Fruit fly (Drosophila melanogaster): Measurements from ENCODE around the gene CG15533.

CG15533 gene

dm6 chr3R:30413795-30414194, 14.8 kb upstream of the CG15533 start (continued):
- peak; percentile 56 for TF ChIP-seq CG12769 (tag; optimal IDR thresholded peaks at IDR 0.05)
- TF ChIP-seq E2f1 (GFP tag; IDR thresholded peaks at IDR 0.05) = peak; percentile 41
- peak; percentile 27 for TF ChIP-seq cwo (GFP tag; optimal IDR thresholded peaks at IDR 0.05)
- TF ChIP-seq fd3F (GFP tag; optimal IDR thresholded peaks at IDR 0.05) = no peak
- TF ChIP-seq hth (optimal IDR thresholded peaks at IDR 0.05) = no peak
- no peak for TF ChIP-seq CG13123 (GFP tag; optimal IDR thresholded peaks at IDR 0.05)
- TF ChIP-seq Sin3A (optimal IDR thresholded peaks at IDR 0.05) = no peak
- TF ChIP-seq HLH3B (GFP tag; IDR thresholded peaks at IDR 0.05) = peak; percentile 73
- TF ChIP-seq twi (tag; optimal IDR thresholded peaks at IDR 0.05) = no peak
- no peak for TF ChIP-seq CG13624 (GFP tag; optimal IDR thresholded peaks at IDR 0.05)
- TF ChIP-seq CG10654 (GFP tag; optimal IDR thresholded peaks at IDR 0.05) = peak; percentile 41
- TF ChIP-seq Fer2 (tag; optimal IDR thresholded peaks at IDR 0.05) = no peak
- peak; percentile 8 for TF ChIP-seq CG1792 (GFP tag; optimal IDR thresholded peaks at IDR 0.05)
- no peak for TF ChIP-seq CG7745 (tag; optimal IDR thresholded peaks at IDR 0.05)
- TF ChIP-seq mirr (GFP tag; optimal IDR thresholded peaks at IDR 0.05) = no peak
- 0 out of 2 replicates have a peak, but pooled peaks have one; percentile 19 for TF ChIP-seq CG4360 (GFP tag; IDR thresholded peaks at IDR 0.05)
- peak; percentile 9 for TF ChIP-seq Abd-B (GFP tag; optimal IDR thresholded peaks at IDR 0.05)
- no peak for TF ChIP-seq CG5953 (GFP tag; IDR thresholded peaks at IDR 0.05)
- TF ChIP-seq Sox102F (GFP tag; optimal IDR thresholded peaks at IDR 0.05) = peak; percentile 73
- TF ChIP-seq CHES-1-like (GFP tag; optimal IDR thresholded peaks at IDR 0.05) = no peak
- no peak for TF ChIP-seq CG4617 (GFP tag; optimal IDR thresholded peaks at IDR 0.05; ENCODE audit: borderline replicate concordance)
- TF ChIP-seq zen2 (GFP tag; IDR thresholded peaks at IDR 0.05; ENCODE audit: partially characterized antibody) = no peak
- peak; percentile 62; the same call in 1 of the 3 replicates for TF ChIP-seq dysf (GFP tag; IDR thresholded peaks at IDR 0.05)
- TF ChIP-seq Side (GFP tag; optimal IDR thresholded peaks at IDR 0.05) = no peak
- TF ChIP-seq CG33557 (GFP tag; optimal IDR thresholded peaks at IDR 0.05) = no peak
- peak; percentile 59 for TF ChIP-seq tin (GFP tag; optimal IDR thresholded peaks at IDR 0.05)
- TF ChIP-seq CG13287 (GFP tag; IDR thresholded peaks at IDR 0.05; ENCODE audit: partially characterized antibody) = no peak
- 0 out of 2 replicates have a peak, but pooled peaks have one; percentile 18 for TF ChIP-seq E2f2 (GFP tag; IDR thresholded peaks at IDR 0.05)
- no peak for TF ChIP-seq luna (GFP tag; optimal IDR thresholded peaks at IDR 0.05)
- no peak for TF ChIP-seq Mad (GFP tag; optimal IDR thresholded peaks at IDR 0.05)
- TF ChIP-seq CG14860 (GFP tag; IDR thresholded peaks at IDR 0.05; ENCODE audit: partially characterized antibody) = no peak
- no peak for TF ChIP-seq CG31365 (tag; optimal IDR thresholded peaks at IDR 0.05)
- TF ChIP-seq Pdp1 (GFP tag; optimal IDR thresholded peaks at IDR 0.05) = peak in 1 of 2 experiments; percentile 61
- TF ChIP-seq D19B (GFP tag; optimal IDR thresholded peaks at IDR 0.05) = no peak
- TF ChIP-seq CG17359 (tag; optimal IDR thresholded peaks at IDR 0.05) = peak; percentile 66
- TF ChIP-seq chn (GFP tag; optimal IDR thresholded peaks at IDR 0.05) = peak; percentile 17
- no peak for TF ChIP-seq bbx (GFP tag; IDR thresholded peaks at IDR 0.05; ENCODE audit: partially characterized antibody)
- peak; percentile 44 for TF ChIP-seq CG5245 (GFP tag; optimal IDR thresholded peaks at IDR 0.05)
- TF ChIP-seq pan (optimal IDR thresholded peaks at IDR 0.05) = no peak
- peak in 1 of 2 experiments; percentile 75 for TF ChIP-seq pan (GFP tag; optimal IDR thresholded peaks at IDR 0.05 in 1 of 2, IDR thresholded peaks at IDR 0.05 in 1 of 2)
- no peak for TF ChIP-seq yki (optimal IDR thresholded peaks at IDR 0.05)
- TF ChIP-seq nom (GFP tag; optimal IDR thresholded peaks at IDR 0.05) = no peak
- TF ChIP-seq hb (GFP tag; IDR thresholded peaks at IDR 0.05; ENCODE audit: partially characterized antibody) = no peak
- TF ChIP-seq CG12942 (GFP tag; optimal IDR thresholded peaks at IDR 0.05) = peak; percentile 28
- TF ChIP-seq ci (GFP tag; IDR thresholded peaks at IDR 0.05) = peak; percentile 88
- TF ChIP-seq CG10431 (GFP tag; optimal IDR thresholded peaks at IDR 0.05) = no peak
- peak; percentile 45 for TF ChIP-seq pnt (GFP tag; optimal IDR thresholded peaks at IDR 0.05)
- peak; percentile 45 for TF ChIP-seq CG16863 (GFP tag; optimal IDR thresholded peaks at IDR 0.05)
- TF ChIP-seq lab (GFP tag; optimal IDR thresholded peaks at IDR 0.05) = peak; percentile 68
- peak; percentile 39; the same call in 1 of the 2 replicates for TF ChIP-seq Drgx (GFP tag; IDR thresholded peaks at IDR 0.05)
- no peak for TF ChIP-seq Hmx (GFP tag; optimal IDR thresholded peaks at IDR 0.05)
- TF ChIP-seq Antp (GFP tag; optimal IDR thresholded peaks at IDR 0.05) = peak; percentile 9

All from whole organism, embryonic.